Worm (Caenorhabditis elegans): ENCODE data around the gene D1022.3.

DNA sequence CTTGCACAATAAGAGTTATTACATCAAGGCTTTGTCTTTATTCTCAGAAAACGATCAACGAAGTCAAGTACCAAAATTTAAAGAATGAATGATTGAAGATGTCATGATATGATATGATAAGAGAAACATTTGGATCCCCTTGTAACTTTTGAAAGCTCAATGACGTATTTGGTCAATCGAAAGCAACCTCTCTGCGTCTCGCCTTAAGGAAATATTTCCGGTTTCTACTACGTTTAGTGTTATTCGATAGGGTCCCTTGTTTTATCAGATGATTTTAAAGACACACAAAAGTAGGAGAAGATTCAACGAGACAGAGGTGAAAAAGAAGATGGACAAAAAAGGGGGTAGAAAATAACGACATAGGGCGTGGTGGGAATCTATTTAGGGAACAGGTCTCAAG is 42.8 kb downstream of the D1022.3 start:
- no peak for TF ChIP-seq ama-1 (optimal IDR thresholded peaks at IDR 0.05)
- no peak for TF ChIP-seq F13C5.2 (tag; optimal IDR thresholded peaks at IDR 0.05)
- TF ChIP-seq flt-1 (GFP tag; IDR thresholded peaks at IDR 0.05), result no peak
- no peak for TF ChIP-seq tbx-37 (GFP tag; conservative IDR thresholded peaks at IDR 0.05)
- TF ChIP-seq sea-1 (GFP tag; conservative IDR thresholded peaks at IDR 0.05), result no peak
- TF ChIP-seq ceh-13 (GFP tag; optimal IDR thresholded peaks at IDR 0.05), result no peak
- TF ChIP-seq hmg-4 (GFP tag; optimal IDR thresholded peaks at IDR 0.05), result no peak
- TF ChIP-seq scrt-1 (GFP tag; IDR thresholded peaks at IDR 0.05), result no peak
- no peak for TF ChIP-seq tra-4 (tag; optimal IDR thresholded peaks at IDR 0.05)
- TF ChIP-seq ceh-36 (tag; optimal IDR thresholded peaks at IDR 0.05), result no peak
